Fruit fly (Drosophila melanogaster) whole organism: ENCODE measurements around the gene Shc.

Source experiments
- CG8478 ChIP-seq: fragments of >200 bp; optimal IDR thresholded peaks from 2 replicates; lab custom pipeline; 2018; ENCODE audit warnings: inconsistent platforms
- Dll ChIP-seq: fragments of >200 bp; optimal IDR thresholded peaks from 2 replicates; lab custom pipeline; 2017
- EcR ChIP-seq, 2 experiments: fragments of >200 bp; optimal IDR thresholded peaks; 2 replicates each; lab custom pipeline; 2017; ENCODE audit warnings: missing biosample characterization in 2 of 2, missing genetic modification characterization in 2 of 2, missing genetic modification reagents in 2 of 2
- pan ChIP-seq: fragments of >200 bp; optimal IDR thresholded peaks from 2 replicates; lab custom pipeline; 2017
- psq ChIP-seq: fragments of >200 bp; optimal IDR thresholded peaks from 2 replicates; lab custom pipeline; 2017
- usp ChIP-seq: fragments of >200 bp; optimal IDR thresholded peaks from 2 replicates; lab custom pipeline; 2017; ENCODE audit warnings: missing biosample characterization, missing genetic modification characterization, mixed read lengths

The Shc gene

DNA sequence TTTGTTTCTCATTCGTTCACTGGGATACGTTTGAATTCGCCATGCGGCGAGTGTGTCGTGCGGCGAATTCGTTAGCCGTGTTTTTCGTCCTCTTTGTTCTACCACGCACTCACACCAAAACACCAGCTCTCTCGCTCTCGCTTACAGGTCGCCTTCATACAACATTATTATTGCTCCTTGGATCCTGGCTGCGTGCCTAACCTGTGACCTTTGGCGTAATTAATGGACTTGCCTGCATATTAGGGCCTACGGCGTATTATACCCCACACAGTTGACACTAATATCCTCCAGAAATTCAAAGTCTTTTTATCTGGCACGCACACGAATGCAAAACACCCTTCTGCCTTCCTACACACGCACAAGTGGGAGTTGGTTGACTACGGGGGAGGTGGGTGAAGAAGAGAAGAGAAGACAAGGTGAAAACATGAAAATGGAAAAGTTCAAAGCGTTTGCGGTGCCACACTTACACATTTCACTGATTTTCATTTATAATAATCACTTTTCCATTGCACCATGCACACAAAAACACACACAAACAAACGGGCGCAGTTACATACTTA is 16.7 kb upstream of the Shc start:
- no peak for TF ChIP-seq Dll (lab: Kevin White, UChicago)

DNA sequence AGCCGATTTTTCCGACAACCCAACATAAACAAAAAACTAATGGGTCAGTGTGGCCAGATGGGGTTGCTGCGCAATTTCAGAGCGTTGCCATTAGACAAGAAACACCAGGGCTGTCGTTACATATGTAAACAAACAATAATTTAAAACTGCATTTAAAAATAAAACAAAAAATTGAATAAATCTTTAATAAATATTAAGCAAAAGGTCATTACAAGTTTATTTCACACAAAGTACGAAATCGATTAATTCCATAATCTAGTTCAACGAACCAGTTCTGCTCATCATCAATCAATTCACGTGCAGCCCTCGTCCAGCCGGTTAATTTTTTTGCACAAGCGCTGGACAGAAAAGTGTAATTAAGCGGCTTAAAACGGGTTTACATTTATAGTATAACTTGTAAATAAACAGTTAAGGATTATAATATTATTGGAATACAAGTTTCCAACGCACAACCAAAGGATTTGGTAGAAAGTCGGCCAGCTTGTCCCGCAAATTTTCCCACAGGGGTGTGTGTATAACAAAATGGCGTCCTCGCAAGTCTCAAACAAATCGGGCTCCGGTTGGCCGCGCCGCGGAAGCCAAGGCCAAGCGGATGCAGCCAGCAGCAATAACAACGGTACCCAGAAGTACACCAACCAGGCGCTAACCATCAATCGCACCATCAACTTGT is 15.9 kb upstream of the Shc start, which contains the start of the genes CG4022 and Cpsf5:
Gene CG4022, minus strand, starts transcription at position 79 of the 670 bp plus-strand sequence.
Gene Cpsf5, plus strand, starts transcription at position 285 of the 670 bp plus-strand sequence.
- TF ChIP-seq CG8478 (lab: Kevin White, UChicago) (no peak), Dll (lab: Kevin White, UChicago) (no peak), psq (no peak), usp (no peak), EcR (GFP tag; optimal IDR thresholded peaks at IDR 0.05; lab: Kevin White, UChicago) (no peak), pan (lab: Kevin White, UChicago) (no peak)

DNA sequence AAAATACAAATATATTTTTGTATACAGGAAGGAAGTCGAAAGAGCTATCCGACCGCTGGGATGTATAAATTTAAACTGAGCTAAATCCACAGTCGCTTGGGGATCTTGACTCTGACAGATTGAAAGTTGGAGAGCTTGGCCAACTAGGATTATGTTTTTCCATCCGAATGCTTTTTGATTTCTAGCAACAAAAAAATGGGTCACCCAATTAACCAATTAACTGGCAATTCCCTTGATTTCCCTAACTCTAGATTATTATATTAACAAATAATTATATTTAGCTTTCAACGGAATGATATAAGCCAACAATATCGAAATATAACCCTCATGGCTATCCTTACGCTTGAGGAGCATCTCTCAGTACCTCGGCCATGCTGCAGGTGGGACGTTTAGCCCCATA is 9.5 kb upstream of the Shc start, which contains the start of gene CG3982:
Gene CG3982, minus strand, starts transcription at position 101 of the 400 bp plus-strand sequence.
- TF ChIP-seq pan (lab: Kevin White, UChicago) (no peak), usp (no peak), Dll (lab: Kevin White, UChicago) (no peak), EcR (GFP tag; optimal IDR thresholded peaks at IDR 0.05; lab: Kevin White, UChicago) (no peak), psq (no peak), CG8478 (lab: Kevin White, UChicago) (no peak)

DNA sequence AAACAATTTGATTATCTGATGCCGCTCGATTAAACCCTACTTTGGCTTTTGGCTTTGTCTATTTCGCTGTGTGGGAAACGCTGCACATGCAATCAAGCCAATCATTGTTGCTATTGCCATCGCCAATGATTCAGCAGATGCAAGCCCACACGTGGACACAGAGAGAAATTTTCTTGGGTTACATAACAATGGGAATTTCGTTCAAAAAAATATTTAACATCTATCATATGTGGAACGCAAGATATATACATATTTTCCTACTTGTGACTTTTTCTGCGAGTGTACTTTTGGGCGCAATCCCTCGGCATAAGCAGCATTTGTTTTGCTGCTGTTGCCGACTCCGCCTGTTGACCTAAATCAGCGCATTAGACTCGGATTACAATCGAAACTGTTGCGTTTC is 7.5 kb upstream of the Shc start:
- TF ChIP-seq EcR (GFP tag; optimal IDR thresholded peaks at IDR 0.05; lab: Kevin White, UChicago) (no peak), usp (no peak)

DNA sequence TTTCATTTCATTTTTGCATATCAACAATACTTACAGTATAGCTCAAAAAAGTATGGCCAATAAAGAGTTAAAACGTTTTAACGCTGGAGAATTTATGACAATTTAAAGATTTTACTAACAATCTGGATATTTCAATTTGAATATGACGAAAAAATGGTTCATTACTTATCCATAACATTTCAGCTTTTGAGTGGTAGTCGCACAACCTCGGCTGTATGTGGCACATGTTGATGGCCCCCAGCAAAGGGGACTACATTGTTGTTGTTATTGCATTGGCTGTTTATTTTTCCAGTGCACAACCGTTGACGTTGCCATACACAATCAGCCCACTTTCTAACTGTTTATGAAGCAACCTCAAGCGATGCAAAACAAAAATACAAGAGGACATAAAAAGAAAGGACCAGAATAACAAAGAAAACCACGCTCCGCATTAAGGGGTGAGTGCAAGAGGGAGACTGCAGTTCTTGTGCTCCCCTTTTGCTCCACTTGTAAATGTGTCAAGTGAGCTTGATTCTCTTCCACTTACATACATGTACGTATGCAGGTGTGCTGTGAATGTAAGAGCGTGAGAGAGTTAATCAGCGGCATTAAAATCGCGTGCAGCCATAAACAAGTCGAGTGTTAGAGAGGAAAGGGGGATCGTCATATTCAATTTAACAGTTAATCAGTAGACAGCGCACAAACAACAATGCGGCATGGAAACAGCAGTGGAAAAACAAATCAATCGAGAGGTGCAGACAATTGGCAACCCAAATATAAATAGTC is 6.6 kb upstream of the Shc start:
- no peak for TF ChIP-seq EcR (GFP tag; optimal IDR thresholded peaks at IDR 0.05; lab: Kevin White, UChicago)
- no peak for TF ChIP-seq Dll (lab: Kevin White, UChicago)
- TF ChIP-seq pan (lab: Kevin White, UChicago): no peak
- no peak for TF ChIP-seq CG8478 (lab: Kevin White, UChicago)
- no peak for TF ChIP-seq psq
- TF ChIP-seq usp: no peak

DNA sequence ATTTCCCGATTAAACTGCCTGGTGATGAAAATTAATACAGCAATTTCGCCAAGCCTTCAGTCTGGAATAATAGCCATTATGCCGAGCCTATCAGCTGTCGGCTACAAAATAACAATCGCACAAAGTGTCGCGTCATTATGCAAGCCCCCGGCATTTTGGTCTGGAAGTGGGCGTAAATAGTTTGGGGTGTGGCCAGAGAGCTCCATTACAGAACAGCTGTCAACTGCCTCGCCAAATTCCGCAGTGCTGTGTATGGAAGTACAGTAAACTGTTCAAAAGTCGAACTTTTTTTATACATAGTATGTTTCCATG is 6.0 kb upstream of the Shc start:
- TF ChIP-seq EcR (GFP tag; optimal IDR thresholded peaks at IDR 0.05; lab: Kevin White, UChicago) (no peak), Dll (lab: Kevin White, UChicago) (no peak), usp (no peak), pan (lab: Kevin White, UChicago) (no peak), CG8478 (lab: Kevin White, UChicago) (no peak), psq (no peak)

DNA sequence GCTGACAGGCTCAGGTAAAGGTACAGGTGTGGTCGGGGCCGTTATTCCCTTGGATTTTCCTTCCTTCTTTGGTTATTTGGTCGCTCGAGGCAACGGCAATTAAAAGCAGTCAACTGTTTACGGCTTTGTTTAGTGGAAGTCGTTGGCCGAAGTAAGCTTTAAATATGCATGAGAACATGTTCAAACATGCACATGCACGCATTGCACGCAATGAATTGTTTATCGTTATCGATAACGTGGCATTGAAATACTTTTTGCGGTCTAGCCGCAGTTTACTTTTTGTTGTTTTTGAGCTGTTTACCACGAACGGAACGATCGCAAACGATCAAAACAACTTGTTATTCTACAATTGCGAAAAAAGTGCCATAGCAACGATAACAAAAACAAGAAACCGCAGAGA is 5.2 kb upstream of the Shc start:
- TF ChIP-seq Dll (lab: Kevin White, UChicago) (no peak), psq (no peak), CG8478 (lab: Kevin White, UChicago) (no peak), EcR (GFP tag; optimal IDR thresholded peaks at IDR 0.05; lab: Kevin White, UChicago) (no peak)

DNA sequence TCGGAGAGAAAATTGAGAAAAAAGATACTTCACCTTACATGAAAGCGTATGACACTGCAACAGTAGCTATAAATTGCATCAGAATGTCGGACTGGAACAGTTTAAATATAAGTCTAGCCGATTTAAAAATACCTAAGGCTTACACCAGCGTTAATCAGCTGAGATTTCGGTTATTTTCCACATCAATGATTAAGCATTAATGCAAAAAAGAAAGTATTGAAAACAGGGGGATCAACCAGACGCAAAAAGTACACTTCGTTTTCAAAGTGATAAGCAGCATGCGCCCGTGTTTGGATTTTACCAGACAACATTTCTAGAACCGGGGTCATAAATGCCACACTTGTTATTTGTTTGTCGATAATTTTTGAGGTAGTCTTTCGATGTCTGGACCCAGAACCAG is 4.7 kb upstream of the Shc start:
- no peak for TF ChIP-seq psq
- TF ChIP-seq CG8478 (lab: Kevin White, UChicago): no peak
- TF ChIP-seq pan (lab: Kevin White, UChicago): no peak
- TF ChIP-seq usp: no peak
- no peak for TF ChIP-seq EcR (GFP tag; optimal IDR thresholded peaks at IDR 0.05; lab: Kevin White, UChicago)
- TF ChIP-seq Dll (lab: Kevin White, UChicago): no peak

DNA sequence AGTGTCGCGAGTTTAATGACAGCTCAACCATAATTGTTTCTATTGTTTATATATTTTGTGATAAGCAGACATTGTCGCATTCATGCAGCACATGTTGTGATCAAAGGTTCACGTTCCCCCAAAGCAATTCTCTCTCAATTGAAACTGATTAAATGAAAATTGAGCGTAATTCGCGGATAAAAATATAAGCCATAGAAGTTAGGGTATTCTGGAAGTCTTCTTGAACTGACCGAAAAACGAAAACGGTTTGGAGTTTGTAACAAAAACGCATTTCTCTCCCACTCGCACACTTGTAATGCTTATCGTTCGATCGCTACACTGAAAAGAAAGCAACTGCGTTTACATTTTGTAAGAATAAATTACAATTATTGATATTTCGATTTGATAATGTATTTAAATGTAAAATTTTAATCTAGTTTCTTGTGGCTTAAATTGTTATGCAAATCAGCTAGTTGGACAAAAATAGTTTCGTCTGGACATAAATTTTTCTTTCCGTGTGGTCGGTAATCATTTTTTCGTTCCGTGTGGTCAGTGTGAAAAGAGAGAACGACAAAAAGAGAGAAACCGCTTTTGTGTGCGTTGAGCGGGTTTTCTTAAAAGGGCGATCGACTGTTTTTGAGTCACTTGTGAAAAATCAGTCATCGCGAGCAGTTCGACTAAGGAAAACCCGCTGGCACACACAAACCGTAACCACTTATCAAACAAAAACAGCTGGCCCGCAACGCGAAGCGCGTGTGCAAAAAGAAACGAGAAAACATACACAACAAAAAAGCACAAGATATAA is 4.0 kb upstream of the Shc start, which contains the start of gene aay:
Gene aay, plus strand, starts transcription at position 618 of the 784 bp plus-strand sequence.
- TF ChIP-seq CG8478 (lab: Kevin White, UChicago): no peak

DNA sequence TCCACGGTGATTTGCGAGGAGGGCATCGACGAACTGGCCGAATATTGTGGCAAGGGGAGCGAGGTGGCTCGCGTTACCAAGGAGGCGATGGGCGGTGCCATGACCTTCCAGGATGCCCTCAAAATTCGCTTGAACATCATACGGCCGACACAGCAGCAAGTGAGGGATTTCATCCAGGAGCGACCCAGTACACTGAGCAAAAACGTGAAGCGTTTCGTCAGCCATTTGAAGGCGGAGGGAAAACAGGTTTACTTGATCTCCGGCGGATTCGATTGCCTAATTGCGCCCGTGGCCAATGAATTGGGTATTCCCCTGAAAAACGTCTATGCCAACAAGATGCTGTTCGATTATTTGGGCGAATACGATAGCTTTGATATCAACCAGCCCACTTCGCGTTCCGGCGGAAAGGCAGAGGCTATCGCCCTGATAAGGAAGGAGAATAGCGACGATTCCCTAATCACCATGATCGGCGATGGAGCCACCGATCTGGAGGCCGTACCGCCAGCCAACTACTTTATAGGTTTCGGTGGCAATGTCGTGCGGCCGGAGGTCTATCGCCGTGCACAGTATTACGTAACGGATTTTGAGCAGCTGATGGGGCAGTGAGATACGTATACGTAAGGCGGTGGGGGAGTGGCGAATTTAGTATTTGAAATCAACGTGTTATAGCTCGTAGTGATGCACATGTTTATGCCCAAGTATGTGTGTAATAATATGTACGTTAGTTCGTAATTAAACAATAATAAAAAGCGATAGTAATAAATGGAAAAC is 2.9 kb upstream of the Shc start:
- TF ChIP-seq pan (lab: Kevin White, UChicago): no peak
- no peak for TF ChIP-seq CG8478 (lab: Kevin White, UChicago)
- TF ChIP-seq EcR (GFP tag; optimal IDR thresholded peaks at IDR 0.05; lab: Kevin White, UChicago): no peak
- TF ChIP-seq psq: no peak
- no peak for TF ChIP-seq Dll (lab: Kevin White, UChicago)
- no peak for TF ChIP-seq usp

DNA sequence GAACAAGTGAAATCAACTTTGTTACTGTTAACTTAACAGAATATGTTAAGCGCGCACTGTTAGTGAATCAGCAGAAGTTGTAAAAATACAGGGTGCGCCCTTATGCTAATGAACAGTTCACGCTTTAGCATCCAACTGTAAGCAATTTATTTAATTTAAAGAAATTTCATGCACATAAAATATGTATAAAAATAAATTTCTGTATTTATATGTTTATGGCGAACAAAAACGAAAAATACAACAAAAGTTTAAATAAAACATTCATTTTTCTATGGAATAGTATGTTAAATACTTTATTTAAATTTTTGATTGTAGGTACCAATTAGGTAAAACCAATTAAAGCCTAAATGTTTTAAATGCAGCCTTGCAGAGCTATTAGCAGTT is 2.3 kb upstream of the Shc start:
- no peak for TF ChIP-seq EcR (GFP tag; optimal IDR thresholded peaks at IDR 0.05; lab: Kevin White, UChicago)
- TF ChIP-seq Dll (lab: Kevin White, UChicago): no peak
- no peak for TF ChIP-seq CG8478 (lab: Kevin White, UChicago)
- no peak for TF ChIP-seq usp
- no peak for TF ChIP-seq pan (lab: Kevin White, UChicago)
- TF ChIP-seq psq: no peak
